Fruit fly (Drosophila melanogaster): ENCODE data around the gene dpr5.
A peak's percentile ranks its signal among the peaks of the same experiment; 100 is the strongest.

The dpr5 gene

dm6 chr3R:11553845-11554244 lies 54.1 kb downstream of the dpr5 start, which contains the start of gene CG14708:
CG14708 (plus strand) TSS chr3R:11554145.
- TF ChIP-seq ewg (GFP tag; optimal IDR thresholded peaks at IDR 0.05) = no peak
- no peak for TF ChIP-seq sr (GFP tag; IDR thresholded peaks at IDR 0.05)
- no peak for TF ChIP-seq Usf (GFP tag; optimal IDR thresholded peaks at IDR 0.05)
- no peak for TF ChIP-seq Asciz (GFP tag; optimal IDR thresholded peaks at IDR 0.05)
- TF ChIP-seq CG13123 (GFP tag; optimal IDR thresholded peaks at IDR 0.05) = no peak
- no peak for TF ChIP-seq Ptx1 (GFP tag; IDR thresholded peaks at IDR 0.05)
- TF ChIP-seq CG8359 (GFP tag; optimal IDR thresholded peaks at IDR 0.05; ENCODE audit: borderline replicate concordance) = no peak
- no peak for TF ChIP-seq nmo (GFP tag; optimal IDR thresholded peaks at IDR 0.05)
- TF ChIP-seq Med (GFP tag) = no peak

DNA sequence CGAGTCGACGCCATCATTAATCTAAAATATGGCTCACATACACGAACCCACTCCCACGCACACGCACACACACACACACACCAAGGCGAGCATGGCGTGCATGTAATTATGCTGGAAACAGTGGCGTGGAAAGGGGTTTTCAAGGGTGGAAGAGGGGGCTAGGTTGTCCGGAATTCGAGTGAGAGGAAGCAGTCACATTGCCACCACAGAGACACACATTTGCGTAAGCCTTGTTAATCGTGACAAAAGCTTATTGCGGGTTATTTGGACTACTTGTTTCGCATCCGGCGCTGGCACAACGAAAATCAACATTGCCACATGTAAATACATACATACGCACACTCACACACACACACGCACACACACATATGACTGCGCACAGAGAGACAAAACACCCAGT lies 55.2 kb downstream of the dpr5 start:
- TF ChIP-seq prd (optimal IDR thresholded peaks at IDR 0.05) = no peak
- TF ChIP-seq prd (GFP tag; IDR thresholded peaks at IDR 0.05) = 0 out of 3 replicates have a peak, but pooled peaks have one; percentile 4
- 0 out of 4 replicates have a peak, but pooled peaks have one; percentile 10 for TF ChIP-seq chinmo (GFP tag; IDR thresholded peaks at IDR 0.05; ENCODE audit: partially characterized antibody)
- no peak for TF ChIP-seq stwl (tag; optimal IDR thresholded peaks at IDR 0.05)
- TF ChIP-seq cg (GFP tag; optimal IDR thresholded peaks at IDR 0.05) = peak; percentile 13
- no peak for TF ChIP-seq Dip2 (GFP tag; IDR thresholded peaks at IDR 0.05)
- TF ChIP-seq CG12942 (GFP tag; optimal IDR thresholded peaks at IDR 0.05) = no peak
- TF ChIP-seq CG18599 (GFP tag; optimal IDR thresholded peaks at IDR 0.05) = peak; percentile 6
- TF ChIP-seq CG34422 (GFP tag; IDR thresholded peaks at IDR 0.05) = 0 out of 3 replicates have a peak, but pooled peaks have one; percentile 12
- TF ChIP-seq Ets65A (GFP tag) = peak; percentile 78
- peak; percentile 65 for TF ChIP-seq mirr (GFP tag; optimal IDR thresholded peaks at IDR 0.05)
- TF ChIP-seq abd-A (tag; optimal IDR thresholded peaks at IDR 0.05) = peak; percentile 79
- TF ChIP-seq seq (GFP tag; IDR thresholded peaks at IDR 0.05) = no peak
